Fruit fly (Drosophila melanogaster): Measurements from ENCODE around the gene CG34288.

The CG34288 gene

DNA sequence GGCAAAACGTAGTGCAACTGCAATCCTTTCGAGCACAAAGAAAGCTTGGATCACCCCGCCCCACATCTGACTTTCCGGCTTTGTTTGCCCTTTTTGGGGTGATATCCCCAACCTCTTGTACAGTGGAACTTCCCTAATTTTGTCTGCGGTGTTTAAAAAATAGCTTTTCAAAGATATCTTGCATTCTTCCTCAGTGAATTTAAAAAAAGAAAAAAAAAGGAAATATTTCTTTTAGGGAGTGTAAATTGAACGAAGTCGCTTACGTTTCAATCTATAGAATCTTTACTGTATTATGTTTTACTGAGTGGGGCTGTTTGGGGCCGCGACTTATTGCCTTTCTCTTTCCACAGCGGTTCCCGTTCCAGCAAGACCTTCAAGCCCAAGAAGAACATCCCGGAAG, 25.4 kb downstream of the CG34288 start:
- TF ChIP-seq CG34367 (tag; optimal IDR thresholded peaks at IDR 0.05) (peak; percentile 23), Ets98B (GFP tag; IDR thresholded peaks at IDR 0.05) (peak; percentile 70), rn (GFP tag; IDR thresholded peaks at IDR 0.05) (no peak), gl (tag; optimal IDR thresholded peaks at IDR 0.05) (no peak), CG10348 (GFP tag; IDR thresholded peaks at IDR 0.05) (0 out of 2 replicates have a peak, but pooled peaks have one; percentile 32), Pif1A (GFP tag; optimal IDR thresholded peaks at IDR 0.05) (peak; percentile 74), CG4496 (GFP tag; IDR thresholded peaks at IDR 0.05) (peak; percentile 86), CG8301 (tag; optimal IDR thresholded peaks at IDR 0.05) (no peak), Pif1B (GFP tag; optimal IDR thresholded peaks at IDR 0.05) (peak; percentile 71), EcR (GFP tag; optimal IDR thresholded peaks at IDR 0.05) (no peak), CG14655 (GFP tag; optimal IDR thresholded peaks at IDR 0.05) (no peak), CG17806 (tag; optimal IDR thresholded peaks at IDR 0.05) (peak; percentile 43), CG13204 (GFP tag; optimal IDR thresholded peaks at IDR 0.05) (no peak), D1 (tag; optimal IDR thresholded peaks at IDR 0.05) (no peak), CG32121 (GFP tag; IDR thresholded peaks at IDR 0.05) (peak; percentile 60; the same call in 1 of the 2 replicates), CG15710 (tag; optimal IDR thresholded peaks at IDR 0.05) (peak; percentile 70), CG12605 (GFP tag; IDR thresholded peaks at IDR 0.05) (peak; percentile 61), Snoo (tag; optimal IDR thresholded peaks at IDR 0.05) (peak; percentile 87), fd96Ca (GFP tag; IDR thresholded peaks at IDR 0.05) (no peak), CG8159 (tag; optimal IDR thresholded peaks at IDR 0.05) (peak; percentile 55), CG9948 (tag; optimal IDR thresholded peaks at IDR 0.05) (peak; percentile 49)

DNA sequence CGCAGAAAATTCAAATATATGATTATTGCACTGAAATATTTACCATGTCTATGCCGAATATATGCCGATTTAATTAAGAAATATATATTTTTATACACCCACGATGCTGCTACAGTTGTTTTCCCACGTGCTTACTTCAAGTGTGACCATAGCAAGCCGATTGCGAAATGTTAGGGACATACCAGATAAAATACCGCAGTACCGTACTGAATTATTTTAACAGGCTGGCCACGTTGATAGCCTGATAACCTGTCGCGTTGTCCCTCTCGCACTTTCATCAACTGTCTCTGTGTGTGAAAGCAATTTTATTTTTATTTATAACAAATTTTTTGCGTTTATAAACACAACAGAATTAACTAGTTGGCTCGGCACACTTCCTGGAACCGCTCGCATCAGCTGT, 26.2 kb downstream of the CG34288 start, which contains the start of the genes Nop56 and mats:
Gene Nop56, minus strand, starts transcription at position 158 of the 400 bp plus-strand sequence.
Gene mats, plus strand, starts transcription at position 251 of the 400 bp plus-strand sequence.
- TF ChIP-seq EcR (GFP tag; optimal IDR thresholded peaks at IDR 0.05) (no peak), CG15710 (tag; optimal IDR thresholded peaks at IDR 0.05) (no peak), CG4496 (GFP tag; IDR thresholded peaks at IDR 0.05) (0 out of 3 replicates have a peak, but pooled peaks have one; percentile 29)

DNA sequence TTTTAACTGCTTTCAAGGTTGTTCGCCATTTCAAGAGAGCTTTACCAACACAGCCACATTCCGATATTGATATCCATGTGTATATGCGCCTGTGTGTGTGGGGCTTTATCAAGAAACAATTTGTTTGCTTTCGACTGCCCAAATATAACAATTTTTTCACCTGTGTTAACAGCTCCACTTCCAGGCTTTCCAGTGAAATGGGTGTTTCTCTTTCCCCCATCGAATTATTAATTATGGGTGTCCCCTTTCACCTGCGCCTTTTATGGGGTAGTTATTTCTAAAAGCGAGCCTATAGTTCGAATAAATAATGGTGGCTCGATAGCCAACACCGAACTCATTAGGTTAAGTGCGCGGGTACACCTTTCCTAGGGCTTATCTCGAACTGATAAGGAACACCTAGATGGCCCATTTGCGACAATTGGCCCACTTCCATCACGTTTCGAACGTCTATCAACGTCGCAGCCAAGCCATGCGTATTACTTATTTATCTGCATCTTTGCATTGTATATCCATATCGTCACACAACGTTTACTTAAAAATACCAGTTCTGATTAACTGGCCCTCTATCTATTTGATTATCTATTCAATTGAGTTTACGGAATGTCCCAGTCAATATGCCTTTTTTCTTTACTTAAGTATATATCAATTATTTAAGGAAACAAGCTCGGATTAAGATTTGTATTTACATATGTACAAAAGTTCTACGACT, 35.0 kb downstream of the CG34288 start:
- TF ChIP-seq CG8301 (tag; optimal IDR thresholded peaks at IDR 0.05) (no peak), gl (tag; optimal IDR thresholded peaks at IDR 0.05) (no peak), D1 (tag; optimal IDR thresholded peaks at IDR 0.05) (no peak), CG34367 (tag; optimal IDR thresholded peaks at IDR 0.05) (no peak), CG4496 (GFP tag; IDR thresholded peaks at IDR 0.05) (no peak)

DNA sequence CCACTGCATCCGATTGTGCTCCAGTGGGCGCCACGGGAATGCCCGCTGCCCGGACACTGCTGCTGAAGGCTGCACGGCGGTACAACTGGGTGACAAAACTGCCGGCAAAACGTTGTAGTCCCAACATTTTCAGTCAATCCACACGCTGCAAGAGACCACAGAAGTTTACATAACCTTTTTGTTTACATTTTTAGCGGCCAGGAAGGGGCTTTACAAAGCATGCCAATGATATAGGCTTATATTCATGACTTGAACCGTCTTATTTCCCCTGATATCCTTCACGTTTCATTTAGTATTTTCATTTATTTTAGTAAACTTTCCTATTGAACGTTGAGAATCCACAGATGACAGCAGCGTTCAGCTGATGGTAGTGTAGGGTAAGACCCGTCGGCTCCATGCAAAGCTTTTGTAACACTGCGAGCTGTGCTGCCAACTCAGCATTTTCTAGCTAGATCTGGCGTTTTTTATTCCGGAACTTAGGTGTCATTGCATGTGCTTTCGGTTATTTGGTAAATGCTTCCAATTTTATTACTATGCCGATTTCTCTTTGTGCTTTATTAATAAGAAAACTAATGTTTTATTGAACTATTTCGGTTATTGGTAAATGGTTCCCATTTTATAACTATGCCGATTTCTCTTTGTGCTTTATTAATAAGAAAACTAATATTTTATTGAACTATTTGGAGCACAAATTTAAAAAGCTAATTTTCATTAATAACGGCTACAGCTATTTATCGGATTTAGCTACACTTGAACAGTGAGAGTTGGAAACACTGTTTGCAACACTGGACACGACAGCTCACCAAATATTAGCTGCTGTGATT, 36.3 kb downstream of the CG34288 start, which contains the start of the genes CG13850 and lqfR:
Gene CG13850, minus strand, starts transcription at position 379 of the 824 bp plus-strand sequence.
Gene lqfR, plus strand, starts transcription at position 765 of the 824 bp plus-strand sequence.
- TF ChIP-seq fd96Ca (GFP tag; IDR thresholded peaks at IDR 0.05) (peak; percentile 70), CG14655 (GFP tag; optimal IDR thresholded peaks at IDR 0.05) (no peak), CG8159 (tag; optimal IDR thresholded peaks at IDR 0.05) (peak; percentile 62), D1 (tag; optimal IDR thresholded peaks at IDR 0.05) (no peak), Ets98B (GFP tag; IDR thresholded peaks at IDR 0.05) (no peak), CG10348 (GFP tag; IDR thresholded peaks at IDR 0.05) (0 out of 2 replicates have a peak, but pooled peaks have one; percentile 14), rn (GFP tag; IDR thresholded peaks at IDR 0.05) (0 out of 2 replicates have a peak, but pooled peaks have one; percentile 9), CG15710 (tag; optimal IDR thresholded peaks at IDR 0.05) (peak; percentile 64), CG13204 (GFP tag; optimal IDR thresholded peaks at IDR 0.05) (no peak), CG8301 (tag; optimal IDR thresholded peaks at IDR 0.05) (no peak), CG34367 (tag; optimal IDR thresholded peaks at IDR 0.05) (no peak), CG32121 (GFP tag; IDR thresholded peaks at IDR 0.05) (peak; percentile 45; the same call in 1 of the 2 replicates), CG9948 (tag; optimal IDR thresholded peaks at IDR 0.05) (peak; percentile 35), CG17806 (tag; optimal IDR thresholded peaks at IDR 0.05) (peak; percentile 20), Snoo (tag; optimal IDR thresholded peaks at IDR 0.05) (peak; percentile 70), EcR (GFP tag; optimal IDR thresholded peaks at IDR 0.05) (no peak), CG12605 (GFP tag; IDR thresholded peaks at IDR 0.05) (no peak), gl (tag; optimal IDR thresholded peaks at IDR 0.05) (no peak), CG4496 (GFP tag; IDR thresholded peaks at IDR 0.05) (no peak), Pif1B (GFP tag; optimal IDR thresholded peaks at IDR 0.05) (peak; percentile 14), Pif1A (GFP tag; optimal IDR thresholded peaks at IDR 0.05) (no peak)

DNA sequence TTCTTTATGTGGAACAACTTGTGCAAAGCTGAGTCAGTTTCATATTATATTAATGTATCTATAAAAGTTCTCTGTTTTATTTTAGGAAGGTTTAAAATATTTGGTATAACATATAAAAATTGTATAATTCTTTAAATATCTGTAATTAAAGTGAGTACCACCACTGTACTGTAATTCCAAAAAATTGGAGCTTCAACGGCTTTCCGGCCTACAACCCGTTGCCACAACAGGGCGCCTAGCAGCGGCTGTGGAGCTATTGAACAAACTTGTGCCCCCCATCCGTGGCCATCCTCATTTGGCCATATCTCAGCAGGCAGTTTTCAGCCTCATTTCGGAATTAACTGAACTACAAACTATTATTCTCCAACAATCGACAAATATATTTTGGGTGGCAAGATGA, 41.4 kb downstream of the CG34288 start, which contains the start of gene CG13855:
Gene CG13855, plus strand, starts transcription at position 301 of the 400 bp plus-strand sequence.
- no peak for TF ChIP-seq CG9948 (tag; optimal IDR thresholded peaks at IDR 0.05)
- TF ChIP-seq EcR (GFP tag; optimal IDR thresholded peaks at IDR 0.05), result no peak
- no peak for TF ChIP-seq CG8301 (tag; optimal IDR thresholded peaks at IDR 0.05)
- TF ChIP-seq CG10348 (GFP tag; IDR thresholded peaks at IDR 0.05), result no peak
- TF ChIP-seq rn (GFP tag; IDR thresholded peaks at IDR 0.05), result no peak
- TF ChIP-seq CG13204 (GFP tag; optimal IDR thresholded peaks at IDR 0.05), result no peak
- TF ChIP-seq CG8159 (tag; optimal IDR thresholded peaks at IDR 0.05), result no peak
- TF ChIP-seq Ets98B (GFP tag; IDR thresholded peaks at IDR 0.05), result no peak
- no peak for TF ChIP-seq CG32121 (GFP tag; IDR thresholded peaks at IDR 0.05)
- TF ChIP-seq CG4496 (GFP tag; IDR thresholded peaks at IDR 0.05), result no peak
- TF ChIP-seq D1 (tag; optimal IDR thresholded peaks at IDR 0.05), result no peak
- TF ChIP-seq CG12605 (GFP tag; IDR thresholded peaks at IDR 0.05), result no peak
- TF ChIP-seq fd96Ca (GFP tag; IDR thresholded peaks at IDR 0.05), result no peak

Measured in whole organism, pupa.